Fruit fly (Drosophila melanogaster) whole organism: ENCODE measurements around the gene CG43149.

Experiments
- CG8478 ChIP-seq: fragments of >200 bp; optimal IDR thresholded peaks from 2 replicates; lab custom pipeline; 2018; ENCODE audit warnings: inconsistent platforms
- Dll ChIP-seq: fragments of >200 bp; optimal IDR thresholded peaks from 2 replicates; lab custom pipeline; 2017
- EcR ChIP-seq, 2 experiments: fragments of >200 bp; optimal IDR thresholded peaks; 2 replicates each; lab custom pipeline; 2017; ENCODE audit warnings: missing biosample characterization in 2 of 2, missing genetic modification characterization in 2 of 2, missing genetic modification reagents in 2 of 2
- pan ChIP-seq: fragments of >200 bp; optimal IDR thresholded peaks from 2 replicates; lab custom pipeline; 2017
- psq ChIP-seq: fragments of >200 bp; optimal IDR thresholded peaks from 2 replicates; lab custom pipeline; 2017
- usp ChIP-seq: fragments of >200 bp; optimal IDR thresholded peaks from 2 replicates; lab custom pipeline; 2017; ENCODE audit warnings: missing biosample characterization, missing genetic modification characterization, mixed read lengths

The CG43149 gene

dm6 chr3L:54651-55050 is at the start of gene CG43149:
Gene CG43149, minus strand, starts transcription at chr3L:54751.
- no peak for TF ChIP-seq CG8478 (lab: Kevin White, UChicago)
- no peak for TF ChIP-seq EcR (GFP tag; optimal IDR thresholded peaks at IDR 0.05; lab: Kevin White, UChicago)
- TF ChIP-seq usp = no peak
- TF ChIP-seq pan (lab: Kevin White, UChicago) = no peak
- no peak for TF ChIP-seq psq (lab: Kevin White, UChicago)
- no peak for TF ChIP-seq Dll (lab: Kevin White, UChicago)

- no peak for TF ChIP-seq EcR (GFP tag; optimal IDR thresholded peaks at IDR 0.05; lab: Kevin White, UChicago)
Observed at dm6 chr3L:104076-104475, 49.5 kb upstream of the CG43149 start.

dm6 chr3L:98275-98674 is 43.7 kb upstream of the CG43149 start, which contains the start of gene CG12483:
Gene CG12483, minus strand, starts transcription at chr3L:98375.
- TF ChIP-seq CG8478 (lab: Kevin White, UChicago) (no peak), Dll (lab: Kevin White, UChicago) (no peak)

dm6 chr3L:97823-98222 is 43.3 kb upstream of the CG43149 start:
- TF ChIP-seq EcR (GFP tag; optimal IDR thresholded peaks at IDR 0.05; lab: Kevin White, UChicago) (no peak), Dll (lab: Kevin White, UChicago) (no peak), usp (no peak), CG8478 (lab: Kevin White, UChicago) (no peak), pan (lab: Kevin White, UChicago) (no peak), psq (lab: Kevin White, UChicago) (no peak)

- TF ChIP-seq usp = no peak
- TF ChIP-seq Dll (lab: Kevin White, UChicago) = no peak
- TF ChIP-seq EcR (GFP tag; optimal IDR thresholded peaks at IDR 0.05; lab: Kevin White, UChicago) = no peak
- no peak for TF ChIP-seq pan (lab: Kevin White, UChicago)
- no peak for TF ChIP-seq CG8478 (lab: Kevin White, UChicago)
- TF ChIP-seq psq (lab: Kevin White, UChicago) = no peak
Observed at dm6 chr3L:95425-96139, 41.0 kb upstream of the CG43149 start.

dm6 chr3L:94866-95265 is 40.3 kb upstream of the CG43149 start:
- TF ChIP-seq usp (no peak), pan (lab: Kevin White, UChicago) (no peak), CG8478 (lab: Kevin White, UChicago) (no peak), Dll (lab: Kevin White, UChicago) (no peak), psq (lab: Kevin White, UChicago) (no peak), EcR (GFP tag; optimal IDR thresholded peaks at IDR 0.05; lab: Kevin White, UChicago) (no peak)

dm6 chr3L:94062-94461 is 39.5 kb upstream of the CG43149 start:
- TF ChIP-seq psq (lab: Kevin White, UChicago) (no peak), usp (no peak), pan (lab: Kevin White, UChicago) (no peak), EcR (GFP tag; optimal IDR thresholded peaks at IDR 0.05; lab: Kevin White, UChicago) (no peak), CG8478 (lab: Kevin White, UChicago) (no peak)

- TF ChIP-seq pan (lab: Kevin White, UChicago) (no peak), EcR (GFP tag; optimal IDR thresholded peaks at IDR 0.05; lab: Kevin White, UChicago) (no peak), psq (lab: Kevin White, UChicago) (no peak), Dll (lab: Kevin White, UChicago) (no peak), CG8478 (lab: Kevin White, UChicago) (no peak), usp (no peak)
Observed at dm6 chr3L:93562-93961, 39.0 kb upstream of the CG43149 start.

dm6 chr3L:91933-92332 is 37.4 kb upstream of the CG43149 start:
- TF ChIP-seq psq (lab: Kevin White, UChicago) (no peak), CG8478 (lab: Kevin White, UChicago) (no peak), EcR (GFP tag; optimal IDR thresholded peaks at IDR 0.05; lab: Kevin White, UChicago) (no peak), usp (no peak), pan (lab: Kevin White, UChicago) (no peak), Dll (lab: Kevin White, UChicago) (no peak)

- no peak for TF ChIP-seq psq (lab: Kevin White, UChicago)
- no peak for TF ChIP-seq usp
- no peak for TF ChIP-seq CG8478 (lab: Kevin White, UChicago)
- no peak for TF ChIP-seq Dll (lab: Kevin White, UChicago)
- no peak for TF ChIP-seq EcR (GFP tag; optimal IDR thresholded peaks at IDR 0.05; lab: Kevin White, UChicago)
- no peak for TF ChIP-seq pan (lab: Kevin White, UChicago)
Observed at dm6 chr3L:90885-91284, 36.3 kb upstream of the CG43149 start.

- TF ChIP-seq pan (lab: Kevin White, UChicago) = no peak
- no peak for TF ChIP-seq EcR (GFP tag; optimal IDR thresholded peaks at IDR 0.05; lab: Kevin White, UChicago)
- no peak for TF ChIP-seq CG8478 (lab: Kevin White, UChicago)
- no peak for TF ChIP-seq Dll (lab: Kevin White, UChicago)
- no peak for TF ChIP-seq psq (lab: Kevin White, UChicago)
- TF ChIP-seq usp = no peak
Observed at dm6 chr3L:86937-87336, 32.4 kb upstream of the CG43149 start.

dm6 chr3L:85204-85811 is 30.8 kb upstream of the CG43149 start:
- TF ChIP-seq psq (lab: Kevin White, UChicago) = no peak
- TF ChIP-seq usp = no peak
- no peak for TF ChIP-seq Dll (lab: Kevin White, UChicago)
- TF ChIP-seq pan (lab: Kevin White, UChicago) = no peak
- TF ChIP-seq EcR (GFP tag; optimal IDR thresholded peaks at IDR 0.05; lab: Kevin White, UChicago) = no peak
- TF ChIP-seq CG8478 (lab: Kevin White, UChicago) = no peak
